Fruit fly (Drosophila melanogaster): ENCODE measurements around the gene CG42729.
A peak's percentile ranks its signal among the peaks of the same experiment; 100 is the strongest.

Gene CG42729

DNA sequence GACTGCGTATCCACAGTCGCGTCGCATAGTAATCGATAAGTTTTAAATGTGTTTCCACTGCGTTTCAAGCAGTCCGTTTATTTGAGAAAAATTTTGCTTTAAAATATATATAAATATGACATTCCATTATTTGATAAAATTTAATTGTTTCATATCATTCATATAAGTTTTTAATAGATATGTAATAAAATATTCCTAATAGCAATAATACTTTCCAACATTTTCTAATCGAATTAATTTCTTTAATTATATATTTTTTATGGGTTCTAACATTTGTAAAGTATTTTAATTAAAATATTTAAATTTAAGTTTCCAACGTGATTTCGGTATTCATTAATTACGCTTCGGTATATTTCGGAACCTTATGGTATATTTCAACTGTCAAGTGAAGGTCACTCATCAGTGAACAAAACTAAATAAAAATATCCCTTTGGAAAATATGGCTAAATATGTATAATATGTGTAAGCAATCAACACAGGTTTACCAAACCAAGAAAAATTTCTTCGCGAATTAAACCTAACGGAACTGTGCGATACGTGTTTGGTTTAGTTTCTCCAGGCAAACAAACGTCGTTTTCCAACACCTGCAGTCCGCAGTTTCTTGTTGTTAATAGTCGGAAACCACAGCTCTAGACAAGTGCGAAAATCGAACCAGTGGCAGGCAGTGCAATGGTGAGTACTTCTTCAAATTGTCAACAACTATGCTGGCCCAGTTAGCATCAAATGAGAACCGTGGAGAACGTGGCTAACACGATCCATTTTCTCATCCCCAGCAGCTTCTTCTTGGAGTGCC lies 35.9 kb upstream of the CG42729 start, which contains the start of the genes CG7739 and SCCRO (continued):
- no peak for TF ChIP-seq CG8944 (GFP tag; optimal IDR thresholded peaks at IDR 0.05)
- TF ChIP-seq grn (GFP tag; optimal IDR thresholded peaks at IDR 0.05): no peak
- TF ChIP-seq CG6791 (GFP tag; IDR thresholded peaks at IDR 0.05; ENCODE audit: partially characterized antibody): peak; percentile 46; the same call in 2 of the 3 replicates
- peak; percentile 81 for TF ChIP-seq Xrp1 (GFP tag; IDR thresholded peaks at IDR 0.05)
- TF ChIP-seq aop (GFP tag; IDR thresholded peaks at IDR 0.05): no peak
- TF ChIP-seq maf-S (GFP tag; optimal IDR thresholded peaks at IDR 0.05): no peak
- no peak for TF ChIP-seq gt (GFP tag; IDR thresholded peaks at IDR 0.05)
- TF ChIP-seq Drgx (GFP tag; IDR thresholded peaks at IDR 0.05): peak; percentile 68
- peak; percentile 43 for TF ChIP-seq CG15696 (tag; optimal IDR thresholded peaks at IDR 0.05)
- peak; percentile 56; the same call in 1 of the 3 replicates for TF ChIP-seq CG2889 (GFP tag; IDR thresholded peaks at IDR 0.05)
- TF ChIP-seq CG11398 (GFP tag; optimal IDR thresholded peaks at IDR 0.05): peak; percentile 26
- peak; percentile 4 for TF ChIP-seq Mes4 (GFP tag; optimal IDR thresholded peaks at IDR 0.05)
- TF ChIP-seq CG13287 (GFP tag; IDR thresholded peaks at IDR 0.05; ENCODE audit: partially characterized antibody): peak; percentile 76
- TF ChIP-seq CG16779 (GFP tag; IDR thresholded peaks at IDR 0.05): no peak
- no peak; the same call in 2 of the 3 replicates for TF ChIP-seq CG11560 (tag; IDR thresholded peaks at IDR 0.05)
- TF ChIP-seq Scr (GFP tag; IDR thresholded peaks at IDR 0.05; ENCODE audit: partially characterized antibody): peak; percentile 66
- TF ChIP-seq NK7.1 (GFP tag; optimal IDR thresholded peaks at IDR 0.05): no peak
- no peak for TF ChIP-seq CG10462 (GFP tag; optimal IDR thresholded peaks at IDR 0.05)
- TF ChIP-seq abd-A (tag; optimal IDR thresholded peaks at IDR 0.05): no peak
- peak; percentile 22 for TF ChIP-seq CG12299 (tag; optimal IDR thresholded peaks at IDR 0.05)
- TF ChIP-seq Atf6 (GFP tag; IDR thresholded peaks at IDR 0.05): peak; percentile 60; the same call in 1 of the 2 replicates
- TF ChIP-seq CG17612 (GFP tag; IDR thresholded peaks at IDR 0.05): 0 out of 2 replicates have a peak, but pooled peaks have one; percentile 27
- TF ChIP-seq BtbVII (GFP tag; optimal IDR thresholded peaks at IDR 0.05): no peak
- no peak for TF ChIP-seq CG1792 (GFP tag; optimal IDR thresholded peaks at IDR 0.05)
- no peak for TF ChIP-seq tx (GFP tag; optimal IDR thresholded peaks at IDR 0.05)
- no peak for TF ChIP-seq CG3726 (GFP tag; IDR thresholded peaks at IDR 0.05)
- TF ChIP-seq crc (GFP tag; optimal IDR thresholded peaks at IDR 0.05): no peak
- TF ChIP-seq jigr1 (GFP tag; IDR thresholded peaks at IDR 0.05): no peak
- TF ChIP-seq kay (GFP tag; optimal IDR thresholded peaks at IDR 0.05): peak; percentile 61
- no peak for TF ChIP-seq CG8281 (tag; optimal IDR thresholded peaks at IDR 0.05)
- 0 out of 4 replicates have a peak, but pooled peaks have one; percentile 46 for TF ChIP-seq chinmo (GFP tag; IDR thresholded peaks at IDR 0.05; ENCODE audit: partially characterized antibody)
- peak; percentile 0 for TF ChIP-seq Hsf (GFP tag; optimal IDR thresholded peaks at IDR 0.05)
- no peak for TF ChIP-seq Kr (GFP tag; optimal IDR thresholded peaks at IDR 0.05)
- peak; percentile 65 for TF ChIP-seq tin (GFP tag; optimal IDR thresholded peaks at IDR 0.05)
- TF ChIP-seq crp (GFP tag; optimal IDR thresholded peaks at IDR 0.05): peak in 1 of 2 experiments; percentile 70
- peak; percentile 65 for TF ChIP-seq gsb-n (tag; optimal IDR thresholded peaks at IDR 0.05)
- TF ChIP-seq CG31441 (GFP tag; IDR thresholded peaks at IDR 0.05): peak; percentile 81
- TF ChIP-seq sr (GFP tag; IDR thresholded peaks at IDR 0.05): no peak
- TF ChIP-seq salm (tag; optimal IDR thresholded peaks at IDR 0.05): no peak
- peak; percentile 49 for TF ChIP-seq CG9797 (GFP tag; optimal IDR thresholded peaks at IDR 0.05)
- TF ChIP-seq ERR (GFP tag; optimal IDR thresholded peaks at IDR 0.05): no peak
- no peak for TF ChIP-seq ato (GFP tag; IDR thresholded peaks at IDR 0.05; ENCODE audit: partially characterized antibody)
- no peak for TF ChIP-seq klu (GFP tag; IDR thresholded peaks at IDR 0.05)
- no peak for TF ChIP-seq sim (GFP tag; IDR thresholded peaks at IDR 0.05)
- TF ChIP-seq C15 (GFP tag; IDR thresholded peaks at IDR 0.05): no peak
- TF ChIP-seq exex (tag; optimal IDR thresholded peaks at IDR 0.05): peak; percentile 25
- peak; percentile 93 for TF ChIP-seq CG7357 (GFP tag; IDR thresholded peaks at IDR 0.05)
- TF ChIP-seq wor (GFP tag; IDR thresholded peaks at IDR 0.05): no peak
- TF ChIP-seq stwl (tag; optimal IDR thresholded peaks at IDR 0.05): peak; percentile 33
- peak; percentile 53 for TF ChIP-seq CG3847 (GFP tag; IDR thresholded peaks at IDR 0.05)

Measured in whole organism, embryonic.